Fruit fly (Drosophila melanogaster) whole organism, embryonic: Measurements from ENCODE around the gene Cad99C.

Experiments used
- Antp ChIP-seq: fragments of 200-800 bp; sonication (Bioruptor generic); optimal IDR thresholded peaks from 3 replicates; lab custom pipeline; 2016; ENCODE audit warnings: missing biosample characterization, missing genetic modification characterization
- B-H1 ChIP-seq: fragments of 200-800 bp; sonication (Bioruptor generic); IDR thresholded peaks from 3 replicates; pipeline ENCODE4 v1.3.6; 2022; ENCODE audit warnings: missing biosample characterization, missing genetic modification characterization
- CG10462 ChIP-seq: fragments of 200-800 bp; sonication (Bioruptor generic); optimal IDR thresholded peaks from 2 replicates; lab custom pipeline; 2016; ENCODE audit warnings: missing biosample characterization, missing genetic modification characterization
- CG10654 ChIP-seq: fragments of 200-800 bp; sonication (Bioruptor generic); optimal IDR thresholded peaks from 2 replicates; lab custom pipeline; 2016; ENCODE audit warnings: missing biosample characterization, missing genetic modification characterization
- CG11695 ChIP-seq: fragments of 200-800 bp; sonication (Bioruptor generic); IDR thresholded peaks from 3 replicates; pipeline ENCODE4 v1.3.6; 2022; ENCODE audit warnings: missing biosample characterization, missing genetic modification characterization
- CG12236 ChIP-seq: fragments of 200-800 bp; sonication (Bioruptor generic); optimal IDR thresholded peaks from 2 replicates; lab custom pipeline; 2016; ENCODE audit warnings: missing biosample characterization, missing genetic modification characterization
- CG13123 ChIP-seq: fragments of 200-800 bp; sonication (Bioruptor generic); optimal IDR thresholded peaks from 2 replicates; lab custom pipeline; 2016; ENCODE audit warnings: missing biosample characterization, missing genetic modification characterization
- CG13775 ChIP-seq: fragments of 200-800 bp; sonication (Bioruptor generic); optimal IDR thresholded peaks from 3 replicates; lab custom pipeline; 2017; ENCODE audit warnings: missing biosample characterization, mild to moderate bottlenecking, missing genetic modification characterization
- CG14050 ChIP-seq: fragments of 200-800 bp; sonication (Bioruptor generic); IDR thresholded peaks from 3 replicates; pipeline ENCODE4 v1.3.6; 2022; ENCODE audit warnings: missing biosample characterization, missing genetic modification characterization
- CG15011 ChIP-seq: fragments of 200-800 bp; sonication (Bioruptor generic); optimal IDR thresholded peaks from 3 replicates; lab custom pipeline; 2018; ENCODE audit warnings: missing biosample characterization, mild to moderate bottlenecking, missing genetic modification characterization
- CG15514 ChIP-seq: fragments of 200-800 bp; sonication (Bioruptor generic); optimal IDR thresholded peaks from 3 replicates; lab custom pipeline; 2017; ENCODE audit warnings: missing biosample characterization, missing genetic modification characterization, mild to moderate bottlenecking, moderate library complexity, missing genetic modification reagents
- CG16815 ChIP-seq: fragments of 200-800 bp; sonication (Bioruptor generic); optimal IDR thresholded peaks from 3 replicates; lab custom pipeline; 2017; ENCODE audit warnings: missing biosample characterization, mild to moderate bottlenecking, missing genetic modification characterization
- CG1792 ChIP-seq: fragments of 200-800 bp; sonication (Bioruptor generic); optimal IDR thresholded peaks from 2 replicates; lab custom pipeline; 2016; ENCODE audit warnings: missing biosample characterization, missing genetic modification characterization
- CG2712 ChIP-seq: fragments of 200-800 bp; optimal IDR thresholded peaks from 3 replicates; lab custom pipeline; 2019; ENCODE audit warnings: missing biosample characterization, mild to moderate bottlenecking, missing genetic modification characterization, moderate library complexity
- CG4707 ChIP-seq: fragments of 200-800 bp; sonication (Bioruptor generic); optimal IDR thresholded peaks from 2 replicates; lab custom pipeline; 2018; ENCODE audit warnings: missing biosample characterization, mild to moderate bottlenecking, missing genetic modification characterization, moderate library complexity
- CG4820 ChIP-seq: fragments of 200-800 bp; sonication (Bioruptor generic); optimal IDR thresholded peaks from 3 replicates; lab custom pipeline; 2016; ENCODE audit warnings: missing biosample characterization, missing genetic modification characterization
- CG6175 ChIP-seq: fragments of 200-800 bp; sonication (Bioruptor generic); IDR thresholded peaks from 3 replicates; pipeline ENCODE4 v1.3.6; 2022; ENCODE audit warnings: missing biosample characterization, missing genetic modification characterization
- CG6254 ChIP-seq: fragments of 200-800 bp; sonication (Bioruptor generic); optimal IDR thresholded peaks from 3 replicates; lab custom pipeline; 2017; ENCODE audit warnings: mild to moderate bottlenecking, missing biosample characterization, missing genetic modification reagents, missing genetic modification characterization
- CG7786 ChIP-seq: fragments of 200-800 bp; sonication (Bioruptor generic); optimal IDR thresholded peaks from 2 replicates; lab custom pipeline; 2016; ENCODE audit warnings: missing biosample characterization, missing genetic modification characterization
- CG9727 ChIP-seq: fragments of 200-800 bp; sonication (Bioruptor generic); optimal IDR thresholded peaks from 3 replicates; lab custom pipeline; 2017; ENCODE audit warnings: missing biosample characterization, mild to moderate bottlenecking, missing genetic modification characterization
- CoRest ChIP-seq: fragments of 200-800 bp; sonication (Bioruptor generic); optimal IDR thresholded peaks from 3 replicates; lab custom pipeline; 2018; ENCODE audit warnings: missing biosample characterization, mild to moderate bottlenecking, missing genetic modification characterization, moderate library complexity
- Dll ChIP-seq: fragments of 200-800 bp; sonication (Bioruptor generic); IDR thresholded peaks from 4 replicates; pipeline ENCODE4 v1.3.6; 2022; ENCODE audit warnings: missing biosample characterization, missing genetic modification characterization; ENCODE audit not compliant: partially characterized antibody
- Eip74EF ChIP-seq, 2 experiments: fragments of 200-800 bp in 1 of 2; fragments of >200 bp in 1 of 2; sonication (Bioruptor generic) in 1 of 2; optimal IDR thresholded peaks; 2 replicates each; lab custom pipeline; 2017 to 2019; ENCODE audit warnings: missing biosample characterization in 2 of 2, missing genetic modification characterization in 2 of 2, mild to moderate bottlenecking in 1 of 2, moderate library complexity in 1 of 2
- Hr51 ChIP-seq, 2 experiments: fragments of 200-800 bp; sonication (Bioruptor generic); optimal IDR thresholded peaks; 2 replicates in 1 of 2; 3 replicates in 1 of 2; lab custom pipeline; 2016 to 2018; ENCODE audit warnings: missing biosample characterization in 2 of 2, missing genetic modification characterization in 2 of 2, mild to moderate bottlenecking in 1 of 2, moderate library complexity in 1 of 2
- Max ChIP-seq: fragments of 200-800 bp; sonication (Bioruptor generic); optimal IDR thresholded peaks from 2 replicates; lab custom pipeline; 2016; ENCODE audit warnings: missing biosample characterization, mild to moderate bottlenecking, missing genetic modification characterization
- Med ChIP-seq: fragments of 200-800 bp; sonication (Bioruptor generic); peaks from one replicate; lab custom pipeline; 2016; ENCODE audit warnings: missing biosample characterization, missing genetic modification characterization, mild to moderate bottlenecking, inconsistent platforms, moderate library complexity
- Meics ChIP-seq: fragments of 200-800 bp; sonication (Bioruptor generic); optimal IDR thresholded peaks from 2 replicates; lab custom pipeline; 2017; ENCODE audit warnings: missing biosample characterization, mild to moderate bottlenecking, missing genetic modification characterization
- NC2α ChIP-seq: fragments of 200-800 bp; sonication (Bioruptor generic); optimal IDR thresholded peaks from 2 replicates; lab custom pipeline; 2016; ENCODE audit warnings: missing biosample characterization, missing genetic modification characterization
- Rx ChIP-seq: fragments of 200-800 bp; sonication (Bioruptor generic); IDR thresholded peaks from 2 replicates; pipeline ENCODE4 v1.3.6; 2022; ENCODE audit warnings: missing biosample characterization, missing genetic modification characterization
- Trl ChIP-seq, 3 experiments: fragments of >200 bp in 2 of 3; fragments of 200-800 bp in 1 of 3; sonication (Bioruptor generic) in 1 of 3; optimal IDR thresholded peaks; 2 replicates in 1 of 3; 3 replicates in 2 of 3; lab custom pipeline; 2016 to 2017; ENCODE audit warnings: missing biosample characterization in 1 of 3, missing genetic modification characterization in 1 of 3
- aop ChIP-seq: fragments of 200-800 bp; sonication (Bioruptor generic); IDR thresholded peaks from 2 replicates; pipeline ENCODE4 v1.3.6; 2022; ENCODE audit warnings: missing biosample characterization, missing genetic modification characterization
- ap ChIP-seq: fragments of 200-800 bp; sonication (Bioruptor generic); IDR thresholded peaks from 2 replicates; pipeline ENCODE4 v1.3.6; 2022; ENCODE audit warnings: missing biosample characterization, missing genetic modification characterization
- ara ChIP-seq: fragments of 200-800 bp; sonication (Bioruptor generic); IDR thresholded peaks from 2 replicates; pipeline ENCODE4 v1.3.6; 2022; ENCODE audit warnings: missing biosample characterization, missing genetic modification characterization
- bigmax ChIP-seq: fragments of 200-800 bp; sonication (Bioruptor generic); optimal IDR thresholded peaks from 2 replicates; lab custom pipeline; 2018; ENCODE audit warnings: missing biosample characterization, mild to moderate bottlenecking, missing genetic modification characterization
- crc ChIP-seq: fragments of 200-800 bp; sonication (Bioruptor generic); optimal IDR thresholded peaks from 2 replicates; lab custom pipeline; 2016; ENCODE audit warnings: missing biosample characterization, missing genetic modification characterization
- da ChIP-seq: fragments of 200-800 bp; sonication (Bioruptor generic); optimal IDR thresholded peaks from 2 replicates; lab custom pipeline; 2016; ENCODE audit warnings: missing biosample characterization, missing genetic modification characterization
- dm ChIP-seq: fragments of 200-800 bp; sonication (Bioruptor generic); optimal IDR thresholded peaks from 3 replicates; lab custom pipeline; 2016; ENCODE audit warnings: missing biosample characterization, missing genetic modification characterization
- fd102C ChIP-seq: fragments of 200-800 bp; sonication (Bioruptor generic); optimal IDR thresholded peaks from 2 replicates; lab custom pipeline; 2018; ENCODE audit warnings: missing biosample characterization, mild to moderate bottlenecking, missing genetic modification characterization, moderate library complexity
- fd3F ChIP-seq: fragments of 200-800 bp; sonication (Bioruptor generic); optimal IDR thresholded peaks from 2 replicates; lab custom pipeline; 2018; ENCODE audit warnings: missing biosample characterization, mild to moderate bottlenecking, missing genetic modification characterization, moderate library complexity
- gt ChIP-seq: fragments of 200-800 bp; sonication (Bioruptor generic); IDR thresholded peaks from 2 replicates; pipeline ENCODE4 v1.3.6; 2022; ENCODE audit warnings: missing biosample characterization, missing genetic modification characterization
- kay ChIP-seq: fragments of 200-800 bp; sonication (Bioruptor generic); optimal IDR thresholded peaks from 2 replicates; lab custom pipeline; 2016; ENCODE audit warnings: missing biosample characterization, missing genetic modification characterization
- mam ChIP-seq: fragments of 200-800 bp; sonication (Bioruptor generic); optimal IDR thresholded peaks from 3 replicates; lab custom pipeline; 2016; ENCODE audit warnings: missing biosample characterization, missing genetic modification characterization
- mirr ChIP-seq: fragments of 200-800 bp; sonication (Bioruptor generic); optimal IDR thresholded peaks from 3 replicates; lab custom pipeline; 2018; ENCODE audit warnings: missing biosample characterization, mild to moderate bottlenecking, missing genetic modification characterization
- nmo ChIP-seq: fragments of 200-800 bp; sonication (Bioruptor generic); optimal IDR thresholded peaks from 2 replicates; lab custom pipeline; 2018; ENCODE audit warnings: missing biosample characterization, mild to moderate bottlenecking, missing genetic modification characterization, moderate library complexity
- pita ChIP-seq: fragments of 200-800 bp; sonication (Bioruptor generic); optimal IDR thresholded peaks from 2 replicates; lab custom pipeline; 2017; ENCODE audit warnings: missing biosample characterization, mild to moderate bottlenecking, missing genetic modification characterization
- pzg ChIP-seq: fragments of 200-800 bp; sonication (Bioruptor generic); optimal IDR thresholded peaks from 3 replicates; lab custom pipeline; 2018; ENCODE audit warnings: missing biosample characterization, mild to moderate bottlenecking, missing genetic modification characterization, moderate library complexity
- row ChIP-seq: fragments of 200-800 bp; sonication (Bioruptor generic); IDR thresholded peaks from 3 replicates; pipeline ENCODE4 v1.3.6; 2022; ENCODE audit warnings: missing biosample characterization, missing genetic modification characterization
- slbo ChIP-seq: fragments of 200-800 bp; sonication (Bioruptor generic); IDR thresholded peaks from 2 replicates; pipeline ENCODE4 v1.3.6; 2022; ENCODE audit warnings: missing biosample characterization, missing genetic modification characterization
- stwl ChIP-seq: fragments of 200-800 bp; sonication (Bioruptor generic); optimal IDR thresholded peaks from 3 replicates; lab custom pipeline; 2018; ENCODE audit warnings: missing biosample characterization, mild to moderate bottlenecking, missing genetic modification characterization, moderate library complexity
- unpg ChIP-seq: fragments of 200-800 bp; sonication (Bioruptor generic); optimal IDR thresholded peaks from 3 replicates; lab custom pipeline; 2018; ENCODE audit warnings: missing biosample characterization, mild to moderate bottlenecking, missing genetic modification characterization, moderate library complexity
- usp ChIP-seq: fragments of >200 bp; optimal IDR thresholded peaks from 2 replicates; lab custom pipeline; 2017; ENCODE audit warnings: missing biosample characterization, missing genetic modification characterization
- wor ChIP-seq: fragments of 200-800 bp; sonication (Bioruptor generic); IDR thresholded peaks from 2 replicates; pipeline ENCODE4 v1.3.6; 2022; ENCODE audit warnings: missing biosample characterization, missing genetic modification characterization

Gene Cad99C

DNA sequence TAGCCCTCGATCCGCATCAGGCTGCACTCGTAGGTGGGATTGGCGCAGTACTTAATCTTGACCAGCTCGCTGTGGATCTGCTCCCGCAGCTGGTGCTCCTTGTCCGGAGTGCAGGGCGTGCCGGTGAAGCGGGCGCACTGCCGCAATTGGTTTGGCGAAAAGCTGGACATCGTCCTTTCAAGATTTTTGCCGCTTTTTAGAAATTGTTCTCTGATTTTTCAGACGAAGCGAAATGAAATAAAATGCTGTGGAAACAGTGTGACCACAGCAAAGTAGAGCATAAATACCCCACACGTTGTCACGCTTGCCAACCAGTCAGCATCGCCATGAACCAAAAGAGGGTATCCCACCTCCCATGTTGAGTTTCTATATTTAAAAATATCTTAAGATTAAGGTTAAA is 15.8 kb downstream of the Cad99C start, which contains the start of gene dgt1 (continued):
- no peak for TF ChIP-seq da (GFP tag; lab: Kevin White, UChicago)
- TF ChIP-seq fd3F (GFP tag; lab: Kevin White, UChicago): no peak
- no peak for TF ChIP-seq CG15011
- TF ChIP-seq row: no peak
- no peak for TF ChIP-seq CG13123
- TF ChIP-seq Rx: no peak
- TF ChIP-seq CG13775 (GFP tag; lab: Kevin White, UChicago): no peak
- TF ChIP-seq CG4707 (GFP tag; lab: Kevin White, UChicago): no peak
- TF ChIP-seq CG15514 (GFP tag; lab: Kevin White, UChicago): peak; percentile 93
- no peak for TF ChIP-seq ara
- TF ChIP-seq CoRest (tag; lab: Kevin White, UChicago): no peak
- no peak for TF ChIP-seq mirr
- TF ChIP-seq usp (GFP tag; lab: Kevin White, UChicago): no peak
- no peak for TF ChIP-seq Trl (optimal IDR thresholded peaks at IDR 0.05; lab: Kevin White, UChicago)
- TF ChIP-seq Trl (GFP tag; optimal IDR thresholded peaks at IDR 0.05; lab: Kevin White, UChicago): no peak
- TF ChIP-seq CG6175 (GFP tag; lab: Robert Waterston, UW): no peak
- no peak for TF ChIP-seq Dll
- no peak for TF ChIP-seq Meics (GFP tag; lab: Kevin White, UChicago)
- TF ChIP-seq Hr51 (GFP tag; optimal IDR thresholded peaks at IDR 0.05; lab: Kevin White, UChicago): no peak
- peak; percentile 69 for TF ChIP-seq Med
- no peak for TF ChIP-seq CG1792 (GFP tag; lab: Kevin White, UChicago)
- peak; percentile 89 for TF ChIP-seq pzg (GFP tag; lab: Kevin White, UChicago)
- no peak for TF ChIP-seq unpg (GFP tag; lab: Kevin White, UChicago)
- no peak for TF ChIP-seq CG2712 (tag; lab: Kevin White, UChicago)
- no peak for TF ChIP-seq CG16815 (GFP tag; lab: Kevin White, UChicago)
- no peak for TF ChIP-seq CG10654 (GFP tag; lab: Kevin White, UChicago)
- peak; percentile 6 for TF ChIP-seq nmo (GFP tag; lab: Kevin White, UChicago)
- no peak for TF ChIP-seq stwl (tag; lab: Kevin White, UChicago)
- TF ChIP-seq kay (GFP tag; lab: Kevin White, UChicago): no peak
- no peak for TF ChIP-seq wor (GFP tag; lab: Robert Waterston, UW)
- TF ChIP-seq CG11695 (GFP tag; lab: Robert Waterston, UW): no peak
- no peak for TF ChIP-seq CG9727 (GFP tag; lab: Kevin White, UChicago)
- TF ChIP-seq Antp (GFP tag; lab: Kevin White, UChicago): no peak
- TF ChIP-seq aop (GFP tag; lab: Robert Waterston, UW): no peak
- TF ChIP-seq NC2α: no peak
- no peak for TF ChIP-seq Eip74EF (GFP tag; optimal IDR thresholded peaks at IDR 0.05; lab: Kevin White, UChicago)
- TF ChIP-seq gt (GFP tag; lab: Robert Waterston, UW): no peak
- no peak for TF ChIP-seq CG14050 (GFP tag; lab: Robert Waterston, UW)
- TF ChIP-seq B-H1 (GFP tag; lab: Robert Waterston, UW): no peak
- TF ChIP-seq bigmax: peak; percentile 90
- TF ChIP-seq CG10462 (GFP tag; lab: Kevin White, UChicago): no peak
- peak; percentile 42 for TF ChIP-seq dm (GFP tag; lab: Kevin White, UChicago)
- peak; percentile 71 for TF ChIP-seq pita (GFP tag; lab: Kevin White, UChicago)
- TF ChIP-seq slbo (GFP tag; lab: Robert Waterston, UW): no peak
- no peak for TF ChIP-seq fd102C (GFP tag; lab: Kevin White, UChicago)
- TF ChIP-seq mam (GFP tag; lab: Kevin White, UChicago): no peak
- TF ChIP-seq CG4820 (GFP tag; lab: Kevin White, UChicago): no peak
- no peak for TF ChIP-seq ap (GFP tag; lab: Robert Waterston, UW)
- no peak for TF ChIP-seq CG7786 (GFP tag; lab: Kevin White, UChicago)
- TF ChIP-seq CG12236 (GFP tag; lab: Kevin White, UChicago): no peak
- peak; percentile 37 for TF ChIP-seq Max
- no peak for TF ChIP-seq CG6254 (GFP tag; lab: Kevin White, UChicago)
- no peak for TF ChIP-seq crc (GFP tag; lab: Kevin White, UChicago)
